Fruit fly (Drosophila melanogaster) S2 (cell line): Measurements from ENCODE around the gene CG17134.

ENCODE experiments used
- CG8478 ChIP-seq: fragments of >200 bp; optimal IDR thresholded peaks from 2 replicates; lab custom pipeline; 2018
- CTCF ChIP-seq, 2 experiments: fragments of >200 bp; optimal IDR thresholded peaks; 2 replicates each; lab custom pipeline; 2018

dm6 chr2L:10822620-10823019, 2.1 kb downstream of the CG17134 start:
- TF ChIP-seq CTCF (optimal IDR thresholded peaks at IDR 0.05; lab: Kevin White, UChicago) (no peak), CG8478 (lab: Kevin White, UChicago) (no peak)
